Worm (Caenorhabditis elegans): ENCODE data around the gene del-7.

- TF ChIP-seq npax-4 (tag; optimal IDR thresholded peaks at IDR 0.05), result no peak
- TF ChIP-seq unc-55 (GFP tag; optimal IDR thresholded peaks at IDR 0.05), result no peak
- TF ChIP-seq ama-1 (optimal IDR thresholded peaks at IDR 0.05), result no peak
- TF ChIP-seq pqm-1 (tag; optimal IDR thresholded peaks at IDR 0.05), result no peak
- TF ChIP-seq fkh-10 (GFP tag; optimal IDR thresholded peaks at IDR 0.05), result no peak
- no peak for TF ChIP-seq zip-5 (tag; optimal IDR thresholded peaks at IDR 0.05)
- no peak for TF ChIP-seq unc-86 (tag; optimal IDR thresholded peaks at IDR 0.05)
- TF ChIP-seq odd-2 (tag; optimal IDR thresholded peaks at IDR 0.05), result no peak
- TF ChIP-seq ceh-6 (GFP tag; optimal IDR thresholded peaks at IDR 0.05), result no peak
- no peak for TF ChIP-seq tbx-2 (tag; optimal IDR thresholded peaks at IDR 0.05)
- no peak for TF ChIP-seq ztf-16 (tag; optimal IDR thresholded peaks at IDR 0.05)
- no peak for TF ChIP-seq fax-1 (tag; optimal IDR thresholded peaks at IDR 0.05)
- no peak for TF ChIP-seq hlh-13 (GFP tag; optimal IDR thresholded peaks at IDR 0.05)
Measured at ce11 chrIV:7731960-7732359, 28.3 kb upstream of the del-7 start, which contains the start of the genes C50F7.9 and C50F7.3.

Data from whole organism, late embryonic.